Fruit fly (Drosophila melanogaster): ENCODE measurements around the gene CG31524.

CG31524 gene

DNA sequence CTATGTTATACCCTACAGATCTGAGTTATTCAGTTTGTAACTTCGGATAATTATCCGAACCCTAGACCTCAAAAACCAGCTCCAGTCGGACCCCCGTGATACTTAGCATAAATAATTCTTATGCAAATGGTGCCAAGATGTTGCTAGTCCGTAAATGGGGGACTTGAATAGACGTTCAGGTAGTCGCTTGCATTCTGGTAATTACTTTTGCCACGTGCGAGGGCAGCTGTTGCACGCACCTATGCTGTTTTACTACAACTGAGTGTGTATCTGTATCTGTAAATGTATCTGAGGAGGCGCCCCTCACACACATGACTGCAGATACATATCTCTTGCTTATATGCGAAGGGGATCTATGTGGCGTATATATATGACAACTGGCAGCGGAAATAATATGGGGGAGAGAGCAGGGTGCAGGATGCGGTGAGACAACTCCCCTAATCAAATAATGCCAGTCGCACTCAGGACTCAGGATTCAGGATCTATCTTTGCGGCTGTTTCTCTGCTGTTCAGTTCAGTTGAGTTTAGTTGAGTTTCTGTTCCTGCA is 39.4 kb downstream of the CG31524 start (continued):
- no peak for TF ChIP-seq tll (GFP tag; optimal IDR thresholded peaks at IDR 0.05)
- no peak for TF ChIP-seq PHDP (tag; optimal IDR thresholded peaks at IDR 0.05)
- TF ChIP-seq CG8388 (GFP tag; optimal IDR thresholded peaks at IDR 0.05): no peak
- TF ChIP-seq CG4730 (GFP tag; IDR thresholded peaks at IDR 0.05): no peak
- TF ChIP-seq tna (GFP tag; IDR thresholded peaks at IDR 0.05; ENCODE audit: partially characterized antibody): no peak
- TF ChIP-seq Lpt (GFP tag; optimal IDR thresholded peaks at IDR 0.05): no peak
- TF ChIP-seq CG17385 (GFP tag; optimal IDR thresholded peaks at IDR 0.05): no peak
- no peak for TF ChIP-seq CG3726 (GFP tag; IDR thresholded peaks at IDR 0.05)
- TF ChIP-seq vvl (GFP tag; IDR thresholded peaks at IDR 0.05): peak; percentile 63; the same call in 1 of the 2 replicates
- TF ChIP-seq cg (GFP tag; optimal IDR thresholded peaks at IDR 0.05): peak; percentile 44
- TF ChIP-seq rib (GFP tag; IDR thresholded peaks at IDR 0.05): no peak
- TF ChIP-seq CG3281 (GFP tag; optimal IDR thresholded peaks at IDR 0.05): no peak
- no peak for TF ChIP-seq CG5953 (GFP tag; IDR thresholded peaks at IDR 0.05)
- no peak for TF ChIP-seq cato (GFP tag; optimal IDR thresholded peaks at IDR 0.05; ENCODE audit: borderline replicate concordance)
- TF ChIP-seq twi (tag; optimal IDR thresholded peaks at IDR 0.05): peak; percentile 48
- no peak for TF ChIP-seq Opbp (GFP tag; IDR thresholded peaks at IDR 0.05; ENCODE audit: partially characterized antibody)
- TF ChIP-seq CG7372 (GFP tag; IDR thresholded peaks at IDR 0.05): no peak
- TF ChIP-seq so (GFP tag; IDR thresholded peaks at IDR 0.05): no peak
- TF ChIP-seq Atf3 (GFP tag; optimal IDR thresholded peaks at IDR 0.05): no peak
- TF ChIP-seq HLHmδ (GFP tag; optimal IDR thresholded peaks at IDR 0.05): peak; percentile 85
- no peak for TF ChIP-seq GATAe (GFP tag; conservative IDR thresholded peaks at IDR 0.05)
- no peak for TF ChIP-seq gsb-n (tag; optimal IDR thresholded peaks at IDR 0.05)
- no peak for TF ChIP-seq caup (GFP tag; optimal IDR thresholded peaks at IDR 0.05; ENCODE audit: severe bottlenecking)
- no peak for TF ChIP-seq CG6689 (GFP tag; IDR thresholded peaks at IDR 0.05)
- no peak for TF ChIP-seq prd (optimal IDR thresholded peaks at IDR 0.05)
- TF ChIP-seq prd (GFP tag; IDR thresholded peaks at IDR 0.05): no peak
- TF ChIP-seq Ptx1 (GFP tag; IDR thresholded peaks at IDR 0.05): no peak
- TF ChIP-seq zfh1 (GFP tag; IDR thresholded peaks at IDR 0.05): no peak
- TF ChIP-seq pzg (GFP tag; optimal IDR thresholded peaks at IDR 0.05): no peak
- peak; percentile 73 for TF ChIP-seq pros (GFP tag; optimal IDR thresholded peaks at IDR 0.05)
- TF ChIP-seq Optix (GFP tag; IDR thresholded peaks at IDR 0.05): no peak
- TF ChIP-seq Fer3 (tag; optimal IDR thresholded peaks at IDR 0.05): no peak
- TF ChIP-seq Adf1 (GFP tag; IDR thresholded peaks at IDR 0.05): no peak
- TF ChIP-seq unc-4 (GFP tag; IDR thresholded peaks at IDR 0.05; ENCODE audit: partially characterized antibody): no peak
- TF ChIP-seq ap (GFP tag; IDR thresholded peaks at IDR 0.05): no peak
- no peak for TF ChIP-seq CG15073 (GFP tag; optimal IDR thresholded peaks at IDR 0.05)
- peak; percentile 55 for TF ChIP-seq sens (GFP tag)
- TF ChIP-seq aop (GFP tag; IDR thresholded peaks at IDR 0.05): no peak
- TF ChIP-seq CG34422 (GFP tag; IDR thresholded peaks at IDR 0.05): no peak
- TF ChIP-seq H15 (GFP tag; IDR thresholded peaks at IDR 0.05): no peak
- TF ChIP-seq grn (GFP tag; optimal IDR thresholded peaks at IDR 0.05): peak; percentile 69

DNA sequence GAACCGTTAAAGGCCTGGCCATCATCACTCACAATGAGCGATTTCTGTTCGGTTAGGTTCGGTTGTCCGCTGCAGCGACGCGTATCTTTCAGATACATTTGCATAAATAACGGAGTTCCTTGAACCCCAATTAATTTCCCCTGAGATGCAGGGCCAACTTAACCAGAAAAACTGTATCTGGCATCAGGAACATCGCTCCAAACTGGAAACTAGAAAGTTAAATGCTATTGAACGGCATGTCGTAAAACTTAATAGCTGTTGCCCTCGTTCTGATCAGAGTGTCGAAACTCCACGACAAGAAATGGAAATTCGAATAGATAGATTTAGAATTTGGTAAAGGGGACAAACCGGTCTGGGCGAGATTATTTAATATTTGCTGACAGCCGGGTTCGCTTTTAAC is 41.8 kb downstream of the CG31524 start:
- TF ChIP-seq kni (GFP tag; optimal IDR thresholded peaks at IDR 0.05) (peak; percentile 62), CG12769 (tag; optimal IDR thresholded peaks at IDR 0.05) (peak; percentile 50), Awh (GFP tag; IDR thresholded peaks at IDR 0.05) (peak; percentile 12; the same call in 1 of the 2 replicates), chinmo (GFP tag; IDR thresholded peaks at IDR 0.05; ENCODE audit: partially characterized antibody) (0 out of 4 replicates have a peak, but pooled peaks have one; percentile 31), br (optimal IDR thresholded peaks at IDR 0.05) (no peak), da (GFP tag; optimal IDR thresholded peaks at IDR 0.05) (no peak), CG3726 (GFP tag; IDR thresholded peaks at IDR 0.05) (no peak), abd-A (tag; optimal IDR thresholded peaks at IDR 0.05) (peak; percentile 81), sim (GFP tag; IDR thresholded peaks at IDR 0.05) (no peak), tap (tag; optimal IDR thresholded peaks at IDR 0.05) (no peak), CG14014 (GFP tag; IDR thresholded peaks at IDR 0.05) (no peak), Blimp-1 (GFP tag; optimal IDR thresholded peaks at IDR 0.05) (peak; percentile 46)

Data from whole organism, embryonic.